Fruit fly (Drosophila melanogaster) Kc167 (cell line): ENCODE measurements around the gene CG9117.

Experiments
- Myc ChIP-seq: fragments of >200 bp; optimal IDR thresholded peaks from 2 replicates; lab custom pipeline; 2017; ENCODE audit warnings: missing external identifiers
- Sin3A ChIP-seq: fragments of >200 bp; optimal IDR thresholded peaks from 2 replicates; lab custom pipeline; 2018; ENCODE audit warnings: missing external identifiers
- h ChIP-seq: fragments of >200 bp; optimal IDR thresholded peaks from 3 replicates; lab custom pipeline; 2018; ENCODE audit warnings: missing external identifiers
- ttk ChIP-seq: sonication (Bioruptor generic); optimal IDR thresholded peaks from 2 replicates; lab custom pipeline; 2017; ENCODE audit warnings: missing external identifiers

DNA sequence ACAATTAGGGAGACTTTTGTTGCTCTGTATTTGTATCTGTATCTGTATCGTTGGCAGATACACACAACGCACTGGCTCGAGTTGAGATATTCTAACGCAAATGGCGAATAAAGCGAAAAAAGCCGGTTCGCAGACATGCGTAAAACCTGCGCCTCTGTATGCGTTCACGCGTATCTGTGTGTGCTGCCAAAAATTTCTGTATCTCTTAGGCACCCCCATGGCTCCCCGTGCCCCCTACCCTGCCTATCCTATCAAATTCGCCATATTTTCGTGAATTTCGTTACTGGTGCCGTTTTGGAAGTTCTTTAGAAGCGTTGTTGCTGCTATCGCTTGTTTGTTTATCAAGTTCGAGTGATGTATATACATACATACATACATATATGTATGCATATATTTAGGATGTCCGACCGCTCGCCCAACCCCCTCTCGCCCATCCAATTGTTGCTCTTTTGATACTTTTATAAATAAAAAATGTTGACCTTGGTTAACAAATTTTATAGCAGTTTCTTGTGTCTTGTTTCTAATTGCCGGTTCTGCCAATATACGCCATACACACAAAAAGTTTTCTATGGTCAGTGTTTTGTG lies 48.1 kb upstream of the CG9117 start:
- TF ChIP-seq Myc (lab: Kevin White, UChicago) (no peak), Sin3A (lab: Kevin White, UChicago) (no peak), h (lab: Kevin White, UChicago) (no peak), ttk (lab: Kevin White, UChicago) (no peak)
